Fruit fly (Drosophila melanogaster) whole organism, wandering third instar larva: Measurements from ENCODE around the gene CG13048.
A peak's percentile ranks its signal among the peaks of the same experiment; 100 is the strongest.

Experiments
- Abd-B ChIP-seq: fragments of >200 bp; optimal IDR thresholded peaks from 2 replicates; lab custom pipeline; 2017; ENCODE audit warnings: missing biosample characterization, missing genetic modification characterization
- CG32264 ChIP-seq: fragments of 200-800 bp; sonication (Bioruptor generic); optimal IDR thresholded peaks from 2 replicates; lab custom pipeline; 2016; ENCODE audit warnings: missing biosample characterization, missing genetic modification characterization
- CG9705 ChIP-seq: fragments of 200-800 bp; sonication (Bioruptor generic); optimal IDR thresholded peaks from 2 replicates; lab custom pipeline; 2018; ENCODE audit warnings: missing biosample characterization, mild to moderate bottlenecking, missing genetic modification characterization
- CrebA ChIP-seq: fragments of 200-800 bp; sonication (Bioruptor generic); optimal IDR thresholded peaks from 2 replicates; lab custom pipeline; 2016; ENCODE audit warnings: missing biosample characterization, mild to moderate bottlenecking, missing genetic modification characterization, borderline replicate concordance
- Dfd ChIP-seq: fragments of >200 bp; optimal IDR thresholded peaks from 2 replicates; lab custom pipeline; 2017; ENCODE audit warnings: missing biosample characterization, missing genetic modification characterization
- Dif ChIP-seq: fragments of 200-275, 200-300 bp; sonication (Bioruptor generic); optimal IDR thresholded peaks from 2 replicates; lab custom pipeline; 2018; ENCODE audit warnings: missing biosample characterization, missing genetic modification characterization; ENCODE audit not compliant: partially characterized antibody
- GATAd ChIP-seq: sonication (Bioruptor generic); optimal IDR thresholded peaks from 2 replicates; lab custom pipeline; 2016; ENCODE audit warnings: missing biosample characterization, missing genetic modification characterization
- HLH106 ChIP-seq: fragments of 200-800 bp; optimal IDR thresholded peaks from 3 replicates; lab custom pipeline; 2019; ENCODE audit warnings: missing biosample characterization, mild to moderate bottlenecking, missing genetic modification characterization, moderate library complexity
- Hnf4 ChIP-seq: fragments of 200-800 bp; sonication (Bioruptor generic); optimal IDR thresholded peaks from 2 replicates; lab custom pipeline; 2016; ENCODE audit warnings: missing biosample characterization, mild to moderate bottlenecking, missing genetic modification characterization
- Hr78 ChIP-seq: fragments of >200 bp; optimal IDR thresholded peaks from 2 replicates; lab custom pipeline; 2017; ENCODE audit warnings: missing biosample characterization, missing genetic modification characterization
- Hr83 ChIP-seq: fragments of 200-300 bp; sonication (Bioruptor generic); optimal IDR thresholded peaks from 2 replicates; lab custom pipeline; 2016; ENCODE audit warnings: missing biosample characterization, mild to moderate bottlenecking, missing genetic modification characterization, moderate library complexity; ENCODE audit not compliant: poor library complexity, severe bottlenecking
- Jra ChIP-seq: sonication (Bioruptor generic); optimal IDR thresholded peaks from 2 replicates; lab custom pipeline; 2016; ENCODE audit warnings: missing biosample characterization, missing genetic modification characterization
- Mio ChIP-seq: sonication (Bioruptor generic); optimal IDR thresholded peaks from 2 replicates; lab custom pipeline; 2016; ENCODE audit warnings: missing biosample characterization, missing genetic modification characterization
- Myc ChIP-seq: fragments of >200 bp; optimal IDR thresholded peaks from 2 replicates; lab custom pipeline; 2017
- N ChIP-seq: fragments of >200 bp; optimal IDR thresholded peaks from 2 replicates; lab custom pipeline; 2018; ENCODE audit warnings: missing biosample characterization, missing external identifiers, missing genetic modification characterization
- OdsH ChIP-seq: fragments of 200-800 bp; sonication (Bioruptor generic); optimal IDR thresholded peaks from 2 replicates; lab custom pipeline; 2016; ENCODE audit warnings: missing biosample characterization, mild to moderate bottlenecking, missing genetic modification characterization
- Vsx2 ChIP-seq: fragments of 200-300, 225-300 bp; sonication (Bioruptor generic); optimal IDR thresholded peaks from 2 replicates; lab custom pipeline; 2018; ENCODE audit warnings: missing biosample characterization, missing genetic modification characterization; ENCODE audit not compliant: partially characterized antibody
- br ChIP-seq: fragments of 200-800 bp; sonication (Bioruptor generic); optimal IDR thresholded peaks from 2 replicates; lab custom pipeline; 2016; ENCODE audit warnings: missing biosample characterization, missing genetic modification characterization
- dl ChIP-seq, 2 experiments: fragments of 175-275, 200-275 bp in 1 of 2; fragments of 200-275 bp in 1 of 2; sonication (Bioruptor generic); optimal IDR thresholded peaks; lab custom pipeline; 2018; ENCODE audit warnings: mild to moderate bottlenecking in 2 of 2, missing biosample characterization in 2 of 2, missing genetic modification characterization in 2 of 2, moderate library complexity in 2 of 2; ENCODE audit not compliant: partially characterized antibody in 2 of 2, insufficient read depth in 1 of 2
- dmrt93B ChIP-seq: fragments of 200-800 bp; sonication (Bioruptor generic); optimal IDR thresholded peaks from 2 replicates; lab custom pipeline; 2018; ENCODE audit warnings: missing biosample characterization, mild to moderate bottlenecking, missing genetic modification characterization
- ey ChIP-seq: fragments of 200-800 bp; sonication (Bioruptor generic); optimal IDR thresholded peaks from 2 replicates; lab custom pipeline; 2016; ENCODE audit warnings: missing biosample characterization, missing genetic modification characterization
- foxo ChIP-seq, 2 experiments: fragments of 200-800 bp; sonication (Bioruptor generic); optimal IDR thresholded peaks; 2 replicates in 1 of 2; 3 replicates in 1 of 2; lab custom pipeline; 2016 to 2017; ENCODE audit warnings: missing biosample characterization in 2 of 2, missing genetic modification characterization in 2 of 2
- fru ChIP-seq: fragments of 200-800 bp; sonication (Bioruptor generic); optimal IDR thresholded peaks from 3 replicates; lab custom pipeline; 2016; ENCODE audit warnings: missing biosample characterization, mild to moderate bottlenecking, missing genetic modification characterization
- h ChIP-seq: fragments of 200-800 bp; sonication (Bioruptor generic); optimal IDR thresholded peaks from 3 replicates; lab custom pipeline; 2016; ENCODE audit warnings: missing biosample characterization, mild to moderate bottlenecking, missing genetic modification characterization
- jim ChIP-seq: fragments of 175-275, 200-325 bp; sonication (Bioruptor generic); optimal IDR thresholded peaks from 2 replicates; lab custom pipeline; 2016; ENCODE audit warnings: missing biosample characterization, mild to moderate bottlenecking, missing genetic modification characterization
- lola ChIP-seq: fragments of >200 bp; optimal IDR thresholded peaks from 2 replicates; lab custom pipeline; 2017; ENCODE audit warnings: missing biosample characterization, missing genetic modification characterization
- pan ChIP-seq: fragments of >200 bp; optimal IDR thresholded peaks from 2 replicates; lab custom pipeline; 2017
- psq ChIP-seq: fragments of 200-800 bp; sonication (Bioruptor generic); optimal IDR thresholded peaks from 3 replicates; lab custom pipeline; 2017; ENCODE audit warnings: missing biosample characterization, mild to moderate bottlenecking, missing genetic modification characterization, moderate library complexity
- rgr ChIP-seq: fragments of 200-800 bp; sonication (Bioruptor generic); optimal IDR thresholded peaks from 3 replicates; lab custom pipeline; 2016; ENCODE audit warnings: missing biosample characterization, mild to moderate bottlenecking, missing genetic modification characterization
- sv ChIP-seq: fragments of 200-800 bp; sonication (Bioruptor generic); optimal IDR thresholded peaks from 3 replicates; lab custom pipeline; 2016; ENCODE audit warnings: missing biosample characterization, missing genetic modification characterization
- tai ChIP-seq: sonication (Bioruptor generic); optimal IDR thresholded peaks from 2 replicates; lab custom pipeline; 2016; ENCODE audit warnings: missing biosample characterization, missing genetic modification characterization
- usp ChIP-seq: fragments of >200 bp; optimal IDR thresholded peaks from 2 replicates; lab custom pipeline; 2017; ENCODE audit warnings: missing biosample characterization, missing genetic modification characterization
- woc ChIP-seq: sonication (Bioruptor generic); optimal IDR thresholded peaks from 2 replicates; lab custom pipeline; 2016; ENCODE audit warnings: missing biosample characterization, mild to moderate bottlenecking, missing genetic modification characterization

CG13048 gene

DNA sequence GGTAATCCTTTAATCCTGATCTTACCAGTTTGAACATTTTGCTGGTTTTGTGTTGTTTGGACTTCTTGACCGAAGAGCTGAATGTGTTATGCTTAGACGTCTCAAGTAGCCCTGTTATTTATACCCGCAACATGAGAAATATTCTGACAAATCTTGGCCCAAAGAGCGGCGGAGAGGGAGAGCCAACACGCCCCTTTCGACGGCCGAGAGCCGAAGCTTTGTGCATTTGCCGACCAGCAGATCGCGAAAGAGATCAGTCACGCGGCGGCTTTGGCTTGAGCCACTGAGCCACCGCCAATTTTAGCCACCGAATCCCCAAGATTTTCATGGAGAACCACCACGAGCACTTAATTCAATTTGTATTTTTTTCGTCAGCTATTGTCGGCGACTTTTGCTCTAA, 11.7 kb upstream of the CG13048 start, which contains the start of gene CG4962:
CG4962 (minus strand) TSS at position 101 of the 400 bp plus-strand sequence.
- TF ChIP-seq CrebA (GFP tag; lab: Kevin White, UChicago) (no peak), rgr (no peak), Dfd (no peak), dmrt93B (GFP tag; lab: Kevin White, UChicago) (no peak), Vsx2 (GFP tag; lab: Kevin White, UChicago) (no peak), sv (no peak), GATAd (GFP tag; lab: Kevin White, UChicago) (no peak), foxo (GFP tag; optimal IDR thresholded peaks at IDR 0.05; lab: Kevin White, UChicago) (no peak), jim (GFP tag; lab: Kevin White, UChicago) (no peak), pan (no peak), CG32264 (no peak)

DNA sequence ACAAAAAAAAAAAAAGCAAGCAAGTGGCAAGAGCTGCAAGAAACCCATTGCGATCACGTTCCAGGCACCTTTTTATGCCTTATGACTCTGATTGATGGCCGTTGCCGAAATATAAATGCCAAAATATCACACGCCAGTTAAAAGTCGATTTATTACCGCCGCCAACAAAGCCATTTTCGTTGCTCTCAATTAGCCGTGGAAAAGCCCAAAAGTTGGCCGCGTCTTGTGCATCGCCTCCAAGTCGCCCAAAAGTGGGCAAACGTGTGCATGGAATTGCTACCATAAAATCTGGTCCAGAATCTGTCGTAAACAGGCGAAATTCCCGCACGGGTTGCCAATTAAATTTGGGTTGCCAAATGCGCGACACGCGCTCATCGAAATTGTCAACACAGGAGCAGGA, 8.0 kb upstream of the CG13048 start:
- TF ChIP-seq dl (GFP tag; optimal IDR thresholded peaks at IDR 0.05; lab: Kevin White, UChicago; ENCODE audit: insufficient read depth in 1 of 2, partially characterized antibody in 2 of 2) (no peak), HLH106 (no peak), Abd-B (GFP tag; lab: Kevin White, UChicago) (no peak), N (peak; percentile 32), CrebA (GFP tag; lab: Kevin White, UChicago) (no peak), sv (no peak), br (GFP tag; lab: Kevin White, UChicago) (no peak), pan (no peak), lola (GFP tag; lab: Kevin White, UChicago) (peak; percentile 51), Myc (peak; percentile 76), jim (GFP tag; lab: Kevin White, UChicago) (no peak), Vsx2 (GFP tag; lab: Kevin White, UChicago) (peak; percentile 88), Dif (GFP tag; lab: Kevin White, UChicago) (no peak)

DNA sequence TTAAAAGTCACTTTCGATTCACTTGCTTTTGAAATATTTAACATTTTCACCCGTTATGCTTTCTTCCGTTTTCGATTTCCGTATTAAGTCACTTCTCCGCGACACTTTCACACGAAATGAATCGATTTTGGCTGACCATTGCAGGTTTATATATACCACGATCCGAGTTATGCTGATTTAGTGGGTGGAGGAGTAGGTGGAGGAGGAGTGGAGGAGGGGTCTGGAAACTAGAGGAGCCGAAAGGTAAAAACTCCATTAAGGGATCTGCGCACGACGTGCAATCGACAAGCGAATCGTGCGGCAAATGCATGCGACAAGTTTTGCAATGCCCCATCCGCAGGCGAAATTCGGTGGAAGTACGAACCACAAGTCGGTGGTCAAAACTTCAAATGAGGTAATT, 7.1 kb upstream of the CG13048 start, which contains the start of gene CG13045:
CG13045 (minus strand) TSS at position 101 of the 400 bp plus-strand sequence.
- TF ChIP-seq tai (no peak), Hr78 (GFP tag; lab: Kevin White, UChicago) (no peak), h (GFP tag; lab: Kevin White, UChicago) (no peak), Hr83 (GFP tag; lab: Kevin White, UChicago) (no peak), usp (no peak), CG32264 (no peak), CrebA (GFP tag; lab: Kevin White, UChicago) (no peak)

DNA sequence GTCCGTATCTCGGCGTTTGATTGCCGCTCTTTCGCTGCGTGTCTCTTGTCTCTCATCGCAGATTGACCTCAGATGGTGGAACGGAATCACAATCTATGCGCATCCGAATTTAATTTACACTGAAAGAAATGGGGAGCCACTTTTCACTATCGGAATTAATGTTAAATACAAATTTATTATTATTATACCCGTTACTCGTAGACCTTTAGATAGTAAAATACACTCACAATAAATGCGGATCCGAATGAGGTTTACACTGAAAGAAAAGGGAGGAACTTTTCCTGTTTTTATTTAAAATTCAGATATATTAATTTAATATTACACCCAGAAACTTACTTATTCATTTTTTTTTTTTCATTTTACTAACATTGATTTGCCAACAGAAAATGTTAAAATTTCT, 5.3 kb upstream of the CG13048 start:
- no peak for TF ChIP-seq Mio (GFP tag; lab: Kevin White, UChicago)
- TF ChIP-seq foxo (GFP tag; optimal IDR thresholded peaks at IDR 0.05; lab: Kevin White, UChicago) = peak in 1 of 2 experiments; percentile 9

DNA sequence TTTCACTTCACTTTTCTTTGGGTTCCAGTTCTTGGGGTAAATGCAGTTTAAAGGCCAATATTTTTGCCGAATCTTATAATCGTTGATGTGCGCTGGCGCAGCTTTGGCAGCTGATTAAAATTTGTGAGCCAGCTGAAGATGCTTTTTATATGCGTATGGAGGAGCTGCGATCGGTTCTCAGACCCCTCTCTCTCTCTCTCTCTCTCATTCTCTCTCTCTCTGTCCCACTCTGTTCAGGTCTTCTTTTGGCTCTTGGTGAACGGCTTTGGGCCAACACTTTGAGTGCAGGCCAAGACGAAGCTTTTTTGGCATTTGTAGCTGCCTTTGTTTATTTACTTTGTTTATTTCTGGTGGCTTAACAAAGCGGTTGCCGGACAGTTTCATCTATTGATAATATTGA, 4.6 kb upstream of the CG13048 start, which contains the start of gene CG13046:
CG13046 (minus strand) TSS at position 101 of the 400 bp plus-strand sequence.
- no peak for TF ChIP-seq h (GFP tag; lab: Kevin White, UChicago)
- no peak for TF ChIP-seq GATAd (GFP tag; lab: Kevin White, UChicago)
- no peak for TF ChIP-seq Hr83 (GFP tag; lab: Kevin White, UChicago)
- TF ChIP-seq Jra (GFP tag; lab: Kevin White, UChicago) = no peak
- TF ChIP-seq pan = no peak
- TF ChIP-seq CrebA (GFP tag; lab: Kevin White, UChicago) = no peak

DNA sequence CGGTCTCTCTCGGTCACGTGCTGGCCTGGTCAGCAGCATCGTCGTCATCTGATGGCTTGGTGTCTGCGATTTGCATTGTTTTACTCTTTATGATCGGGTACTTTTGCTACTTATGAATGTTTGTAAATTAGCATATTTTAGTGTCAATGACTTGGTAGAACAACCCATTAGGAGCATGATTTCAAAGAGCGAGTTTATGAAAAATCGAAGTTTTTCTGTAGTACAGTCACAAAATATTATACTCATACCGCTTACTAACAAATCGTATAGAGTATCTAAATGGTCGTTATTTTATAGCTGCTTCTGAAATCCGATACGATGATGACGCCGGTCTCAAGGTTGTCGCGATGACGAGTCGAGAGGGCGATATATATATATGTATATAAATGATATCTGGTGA, 2.5 kb upstream of the CG13048 start:
- TF ChIP-seq h (GFP tag; lab: Kevin White, UChicago) = peak; percentile 53
- peak in 1 of 2 experiments; percentile 36 for TF ChIP-seq foxo (GFP tag; optimal IDR thresholded peaks at IDR 0.05; lab: Kevin White, UChicago)
- TF ChIP-seq ey (GFP tag; lab: Kevin White, UChicago) = peak; percentile 32
- TF ChIP-seq usp = no peak
- TF ChIP-seq jim (GFP tag; lab: Kevin White, UChicago) = no peak
- peak; percentile 50 for TF ChIP-seq fru
- TF ChIP-seq CG9705 (GFP tag; lab: Kevin White, UChicago) = no peak
- TF ChIP-seq Hnf4 (GFP tag; lab: Kevin White, UChicago) = peak; percentile 13
- TF ChIP-seq br (GFP tag; lab: Kevin White, UChicago) = peak; percentile 53
- TF ChIP-seq OdsH (GFP tag; lab: Kevin White, UChicago) = peak; percentile 34
- no peak for TF ChIP-seq Dif (GFP tag; lab: Kevin White, UChicago)
- peak; percentile 42 for TF ChIP-seq HLH106
- no peak for TF ChIP-seq Jra (GFP tag; lab: Kevin White, UChicago)
- TF ChIP-seq CrebA (GFP tag; lab: Kevin White, UChicago) = no peak
- no peak for TF ChIP-seq Mio (GFP tag; lab: Kevin White, UChicago)
- TF ChIP-seq woc (GFP tag; lab: Kevin White, UChicago) = peak; percentile 43
- TF ChIP-seq rgr = peak; percentile 51
- no peak for TF ChIP-seq psq (GFP tag; lab: Kevin White, UChicago)
